Fruit fly (Drosophila melanogaster) whole organism, embryonic: ENCODE results near the gene CG1638.

Source experiments
- Abd-B ChIP-seq: fragments of 200-800 bp; sonication (Bioruptor generic); optimal IDR thresholded peaks from 2 replicates; lab custom pipeline; 2018; ENCODE audit warnings: missing biosample characterization, mild to moderate bottlenecking, missing genetic modification characterization, moderate library complexity
- Antp ChIP-seq: fragments of 200-800 bp; sonication (Bioruptor generic); optimal IDR thresholded peaks from 3 replicates; lab custom pipeline; 2016; ENCODE audit warnings: missing biosample characterization, missing genetic modification characterization
- Atf3 ChIP-seq: fragments of 200-800 bp; sonication (Bioruptor generic); optimal IDR thresholded peaks from 3 replicates; lab custom pipeline; 2016; ENCODE audit warnings: missing biosample characterization, missing genetic modification characterization
- CG10274 ChIP-seq: fragments of 200-800 bp; sonication (Bioruptor generic); optimal IDR thresholded peaks from 3 replicates; lab custom pipeline; 2017; ENCODE audit warnings: missing biosample characterization, mild to moderate bottlenecking, missing genetic modification characterization
- CG10565 ChIP-seq: fragments of 200-800 bp; sonication (Bioruptor generic); optimal IDR thresholded peaks from 3 replicates; lab custom pipeline; 2016; ENCODE audit warnings: missing biosample characterization, mild to moderate bottlenecking, missing genetic modification characterization
- CG10979 ChIP-seq: fragments of 200-800 bp; sonication (Bioruptor generic); optimal IDR thresholded peaks from 2 replicates; lab custom pipeline; 2018; ENCODE audit warnings: missing biosample characterization, mild to moderate bottlenecking, missing genetic modification characterization, moderate library complexity
- CG11695 ChIP-seq: fragments of 200-800 bp; sonication (Bioruptor generic); IDR thresholded peaks from 3 replicates; pipeline ENCODE4 v1.3.6; 2022; ENCODE audit warnings: missing biosample characterization, missing genetic modification characterization
- CG12236 ChIP-seq: fragments of 200-800 bp; sonication (Bioruptor generic); optimal IDR thresholded peaks from 2 replicates; lab custom pipeline; 2016; ENCODE audit warnings: missing biosample characterization, missing genetic modification characterization
- CG12769 ChIP-seq: fragments of 200-800 bp; sonication (Bioruptor generic); optimal IDR thresholded peaks from 2 replicates; lab custom pipeline; 2019; ENCODE audit warnings: missing biosample characterization, mild to moderate bottlenecking, missing genetic modification characterization, moderate library complexity
- CG14441 ChIP-seq: fragments of 200-800 bp; sonication (Bioruptor generic); IDR thresholded peaks from 2 replicates; pipeline ENCODE4 v1.3.6; 2022; ENCODE audit warnings: missing biosample characterization, missing genetic modification characterization
- CG1647 ChIP-seq: fragments of 200-800 bp; sonication (Bioruptor generic); optimal IDR thresholded peaks from 3 replicates; lab custom pipeline; 2016; ENCODE audit warnings: missing biosample characterization, missing genetic modification characterization
- CG17328 ChIP-seq: fragments of 200-800 bp; sonication (Bioruptor generic); IDR thresholded peaks from 2 replicates; pipeline ENCODE4 v1.3.6; 2022; ENCODE audit warnings: missing biosample characterization, missing genetic modification characterization
- CG1792 ChIP-seq: fragments of 200-800 bp; sonication (Bioruptor generic); optimal IDR thresholded peaks from 2 replicates; lab custom pipeline; 2016; ENCODE audit warnings: missing biosample characterization, missing genetic modification characterization
- CG32532 ChIP-seq: fragments of 200-800 bp; sonication (Bioruptor generic); IDR thresholded peaks from 2 replicates; pipeline ENCODE4 v1.3.6; 2022; ENCODE audit warnings: missing biosample characterization, missing genetic modification characterization
- CG42726 ChIP-seq: fragments of 200-800 bp; sonication (Bioruptor generic); IDR thresholded peaks from 2 replicates; pipeline ENCODE4 v1.3.6; 2022; ENCODE audit warnings: missing biosample characterization, missing genetic modification characterization; ENCODE audit not compliant: partially characterized antibody
- CG4820 ChIP-seq: fragments of 200-800 bp; sonication (Bioruptor generic); optimal IDR thresholded peaks from 3 replicates; lab custom pipeline; 2016; ENCODE audit warnings: missing biosample characterization, missing genetic modification characterization
- CG7928 ChIP-seq: fragments of 200-800 bp; sonication (Bioruptor generic); optimal IDR thresholded peaks from 2 replicates; lab custom pipeline; 2017; ENCODE audit warnings: missing biosample characterization, mild to moderate bottlenecking, missing genetic modification characterization
- CG8290 ChIP-seq, 3 experiments: fragments of 200-800 bp; sonication (Bioruptor generic); optimal IDR thresholded peaks; 2 replicates each; lab custom pipeline; 2016 to 2019; ENCODE audit warnings: missing biosample characterization in 3 of 3, missing genetic modification characterization in 3 of 3, mild to moderate bottlenecking in 2 of 3, moderate library complexity in 1 of 3
- Dref ChIP-seq: fragments of 200-800 bp; sonication (Bioruptor generic); IDR thresholded peaks from 2 replicates; pipeline ENCODE4 v1.3.6; 2022; ENCODE audit warnings: missing biosample characterization, missing genetic modification characterization
- Drgx ChIP-seq: fragments of 200-800 bp; sonication (Bioruptor generic); IDR thresholded peaks from 2 replicates; pipeline ENCODE4 v1.3.6; 2022; ENCODE audit warnings: missing biosample characterization, missing genetic modification characterization
- ERR ChIP-seq: fragments of 200-800 bp; sonication (Bioruptor generic); optimal IDR thresholded peaks from 2 replicates; lab custom pipeline; 2016; ENCODE audit warnings: missing biosample characterization, missing genetic modification characterization
- Fer1 ChIP-seq: fragments of 200-800 bp; sonication (Bioruptor generic); optimal IDR thresholded peaks from 2 replicates; lab custom pipeline; 2017; ENCODE audit warnings: missing biosample characterization, mild to moderate bottlenecking, missing genetic modification characterization
- Fer2 ChIP-seq: fragments of 200-800 bp; sonication (Bioruptor generic); optimal IDR thresholded peaks from 2 replicates; lab custom pipeline; 2018; ENCODE audit warnings: missing biosample characterization, mild to moderate bottlenecking, missing genetic modification characterization, moderate library complexity
- Hmr ChIP-seq: fragments of 200-800 bp; sonication (Bioruptor generic); optimal IDR thresholded peaks from 3 replicates; lab custom pipeline; 2017; ENCODE audit warnings: mild to moderate bottlenecking, missing biosample characterization, missing genetic modification reagents, missing genetic modification characterization
- MESR4 ChIP-seq: fragments of 200-800 bp; sonication (Bioruptor generic); optimal IDR thresholded peaks from 2 replicates; lab custom pipeline; 2018; ENCODE audit warnings: missing biosample characterization, mild to moderate bottlenecking, missing genetic modification characterization, moderate library complexity
- Neu2 ChIP-seq: fragments of 200-800 bp; sonication (Bioruptor generic); optimal IDR thresholded peaks from 3 replicates; lab custom pipeline; 2016; ENCODE audit warnings: missing biosample characterization, missing genetic modification characterization, borderline replicate concordance
- Optix ChIP-seq: fragments of 200-800 bp; sonication (Bioruptor generic); IDR thresholded peaks from 3 replicates; pipeline ENCODE4 v1.3.6; 2022; ENCODE audit warnings: missing biosample characterization, missing genetic modification characterization
- Poxn ChIP-seq: fragments of 200-800 bp; sonication (Bioruptor generic); IDR thresholded peaks from 2 replicates; pipeline ENCODE4 v1.3.6; 2022; ENCODE audit warnings: missing biosample characterization, missing genetic modification characterization
- Six4 ChIP-seq: fragments of 200-800 bp; sonication (Bioruptor generic); optimal IDR thresholded peaks from 2 replicates; lab custom pipeline; 2016; ENCODE audit warnings: missing biosample characterization, missing genetic modification characterization
- Sox102F ChIP-seq: fragments of 200-800 bp; sonication (Bioruptor generic); optimal IDR thresholded peaks from 2 replicates; lab custom pipeline; 2018; ENCODE audit warnings: missing biosample characterization, mild to moderate bottlenecking, missing genetic modification characterization, moderate library complexity
- Xbp1 ChIP-seq: fragments of 200-800 bp; sonication (Bioruptor generic); optimal IDR thresholded peaks from 3 replicates; lab custom pipeline; 2016; ENCODE audit warnings: missing biosample characterization, mild to moderate bottlenecking, missing genetic modification characterization
- amos ChIP-seq: fragments of 200-800 bp; sonication (Bioruptor generic); IDR thresholded peaks from 2 replicates; pipeline ENCODE4 v1.3.6; 2022; ENCODE audit warnings: missing biosample characterization, missing genetic modification characterization; ENCODE audit not compliant: partially characterized antibody
- chif ChIP-seq, 2 experiments: fragments of 200-800 bp; sonication (Bioruptor generic); optimal IDR thresholded peaks; 3 replicates each; lab custom pipeline; 2016; ENCODE audit warnings: missing biosample characterization in 2 of 2, missing genetic modification characterization in 2 of 2
- dpn ChIP-seq, 2 experiments: fragments of 200-800 bp; sonication (Bioruptor generic); optimal IDR thresholded peaks; 3 replicates each; lab custom pipeline; 2016; ENCODE audit warnings: missing biosample characterization in 2 of 2, missing genetic modification characterization in 2 of 2
- fru ChIP-seq: fragments of >200 bp; optimal IDR thresholded peaks from 2 replicates; lab custom pipeline; 2017
- fu2 ChIP-seq: fragments of 200-800 bp; sonication (Bioruptor generic); optimal IDR thresholded peaks from 2 replicates; lab custom pipeline; 2016; ENCODE audit warnings: missing biosample characterization, missing genetic modification characterization
- grn ChIP-seq: fragments of 200-800 bp; sonication (Bioruptor generic); optimal IDR thresholded peaks from 3 replicates; lab custom pipeline; 2017; ENCODE audit warnings: missing biosample characterization, missing genetic modification characterization
- hb ChIP-seq: fragments of 200-800 bp; sonication (Bioruptor generic); IDR thresholded peaks from 3 replicates; pipeline ENCODE4 v1.3.6; 2022; ENCODE audit warnings: missing biosample characterization, missing genetic modification characterization; ENCODE audit not compliant: partially characterized antibody
- ind ChIP-seq: fragments of 200-800 bp; sonication (Bioruptor generic); optimal IDR thresholded peaks from 3 replicates; lab custom pipeline; 2016; ENCODE audit warnings: missing biosample characterization, missing genetic modification characterization
- inv ChIP-seq: fragments of 200-800 bp; sonication (Bioruptor generic); IDR thresholded peaks from 2 replicates; pipeline ENCODE4 v1.3.6; 2022; ENCODE audit warnings: missing biosample characterization, missing genetic modification characterization; ENCODE audit not compliant: partially characterized antibody
- kah ChIP-seq: fragments of 200-800 bp; sonication (Bioruptor generic); optimal IDR thresholded peaks from 2 replicates; lab custom pipeline; 2018; ENCODE audit warnings: missing biosample characterization, mild to moderate bottlenecking, missing genetic modification characterization
- lmd ChIP-seq: fragments of 200-800 bp; sonication (Bioruptor generic); IDR thresholded peaks from 2 replicates; pipeline ENCODE4 v1.3.6; 2022; ENCODE audit warnings: missing biosample characterization, missing genetic modification characterization
- lola ChIP-seq, 3 experiments: fragments of >200 bp in 2 of 3; fragments of 200-800 bp in 1 of 3; sonication (Bioruptor generic) in 1 of 3; optimal IDR thresholded peaks; 2 replicates each; lab custom pipeline; 2017 to 2019; ENCODE audit warnings: missing biosample characterization in 3 of 3, missing genetic modification characterization in 3 of 3, mild to moderate bottlenecking in 1 of 3, moderate library complexity in 1 of 3
- oc ChIP-seq: fragments of 200-800 bp; sonication (Bioruptor generic); optimal IDR thresholded peaks from 2 replicates; lab custom pipeline; 2018; ENCODE audit warnings: missing biosample characterization, mild to moderate bottlenecking, missing genetic modification characterization, moderate library complexity
- p53 ChIP-seq: fragments of 200-800 bp; sonication (Bioruptor generic); optimal IDR thresholded peaks from 2 replicates; lab custom pipeline; 2016; ENCODE audit warnings: missing biosample characterization, missing genetic modification characterization
- schlank ChIP-seq: fragments of 200-800 bp; sonication (Bioruptor generic); optimal IDR thresholded peaks from 2 replicates; lab custom pipeline; 2018; ENCODE audit warnings: missing biosample characterization, mild to moderate bottlenecking, missing genetic modification characterization
- scrt ChIP-seq: fragments of 200-800 bp; sonication (Bioruptor generic); optimal IDR thresholded peaks from 2 replicates; lab custom pipeline; 2018; ENCODE audit warnings: missing biosample characterization, mild to moderate bottlenecking, missing genetic modification characterization, moderate library complexity
- so ChIP-seq: fragments of 200-800 bp; sonication (Bioruptor generic); IDR thresholded peaks from 3 replicates; pipeline ENCODE4 v1.3.6; 2022; ENCODE audit warnings: missing biosample characterization, missing genetic modification characterization
- sob ChIP-seq: fragments of 200-800 bp; sonication (Bioruptor generic); IDR thresholded peaks from 2 replicates; pipeline ENCODE4 v1.3.6; 2022; ENCODE audit warnings: missing biosample characterization, missing genetic modification characterization
- wdn ChIP-seq: fragments of 200-800 bp; sonication (Bioruptor generic); IDR thresholded peaks from 2 replicates; pipeline ENCODE4 v1.3.6; 2022; ENCODE audit warnings: missing biosample characterization, missing genetic modification characterization
- zf30C ChIP-seq: fragments of 200-800 bp; sonication (Bioruptor generic); optimal IDR thresholded peaks from 3 replicates; lab custom pipeline; 2018; ENCODE audit warnings: missing biosample characterization, mild to moderate bottlenecking, missing genetic modification characterization

Gene CG1638

dm6 chr3R:31566738-31567137 is 23.6 kb upstream of the CG1638 start (continued):
- TF ChIP-seq Abd-B (GFP tag; lab: Kevin White, UChicago) (peak; percentile 73), fru (lab: Kevin White, UChicago) (no peak), CG32532 (GFP tag; lab: Robert Waterston, UW) (no peak), lmd (GFP tag; lab: Robert Waterston, UW) (peak; percentile 65), ind (peak; percentile 37), schlank (tag; lab: Kevin White, UChicago) (no peak), dpn (GFP tag; optimal IDR thresholded peaks at IDR 0.05; lab: Kevin White, UChicago) (peak; percentile 18 to 32), CG14441 (peak; percentile 54; the same call in 1 of the 2 replicates), scrt (GFP tag; lab: Kevin White, UChicago) (no peak), MESR4 (GFP tag; lab: Kevin White, UChicago) (no peak), Fer1 (no peak), Dref (GFP tag; lab: Robert Waterston, UW) (no peak), sob (no peak), CG7928 (no peak), CG11695 (0 out of 3 replicates have a peak, but pooled peaks have one; percentile 13), CG4820 (GFP tag; lab: Kevin White, UChicago) (peak; percentile 15), amos (GFP tag; lab: Robert Waterston, UW) (no peak), CG10979 (peak; percentile 71), hb (no peak), ERR (no peak), chif (GFP tag; optimal IDR thresholded peaks at IDR 0.05; lab: Kevin White, UChicago) (peak; percentile 46 to 60), wdn (no peak), grn (GFP tag; lab: Kevin White, UChicago) (no peak), CG1647 (GFP tag; lab: Kevin White, UChicago) (peak; percentile 6), Poxn (no peak), CG10565 (GFP tag; lab: Kevin White, UChicago) (no peak), fu2 (GFP tag; lab: Kevin White, UChicago) (no peak), Atf3 (GFP tag; lab: Kevin White, UChicago) (no peak), Sox102F (peak; percentile 52), Fer2 (no peak), CG10274 (GFP tag; lab: Kevin White, UChicago) (no peak), CG8290 (GFP tag; optimal IDR thresholded peaks at IDR 0.05; lab: Kevin White, UChicago) (no peak), CG8290 (tag; optimal IDR thresholded peaks at IDR 0.05; lab: Kevin White, UChicago) (no peak), Neu2 (no peak), CG17328 (GFP tag; lab: Robert Waterston, UW) (peak; percentile 68), inv (GFP tag; lab: Robert Waterston, UW) (no peak), CG1792 (no peak), Hmr (GFP tag; lab: Kevin White, UChicago) (no peak), Xbp1 (GFP tag; lab: Kevin White, UChicago) (peak; percentile 27), p53 (GFP tag; lab: Kevin White, UChicago) (no peak), zf30C (GFP tag; lab: Kevin White, UChicago) (no peak), so (GFP tag; lab: Robert Waterston, UW) (0 out of 3 replicates have a peak, but pooled peaks have one; percentile 51), Six4 (GFP tag; lab: Kevin White, UChicago) (peak; percentile 17), CG42726 (GFP tag; lab: Robert Waterston, UW) (no peak), CG12236 (GFP tag; lab: Kevin White, UChicago) (no peak), CG12769 (no peak), oc (peak; percentile 59), lola (GFP tag; optimal IDR thresholded peaks at IDR 0.05; lab: Kevin White, UChicago) (peak in 1 of 3 experiments; percentile 65), Drgx (GFP tag; lab: Robert Waterston, UW) (peak; percentile 83), Optix (no peak), Antp (GFP tag; lab: Kevin White, UChicago) (peak; percentile 36), kah (GFP tag; lab: Kevin White, UChicago) (no peak)
